Fruit fly (Drosophila melanogaster) whole organism, embryonic: Measurements from ENCODE around the gene CG5909.

Experiments
- ATbp ChIP-seq: fragments of 200-800 bp; sonication (Bioruptor generic); optimal IDR thresholded peaks from 2 replicates; lab custom pipeline; 2017; ENCODE audit warnings: missing biosample characterization, mild to moderate bottlenecking, missing genetic modification characterization, missing genetic modification reagents
- Bgb ChIP-seq: fragments of 200-800 bp; sonication (Bioruptor generic); IDR thresholded peaks from 2 replicates; pipeline ENCODE4 v1.3.6; 2022; ENCODE audit warnings: missing biosample characterization, missing genetic modification characterization; ENCODE audit not compliant: partially characterized antibody
- CG10321 ChIP-seq: fragments of 200-800 bp; sonication (Bioruptor generic); IDR thresholded peaks from 2 replicates; pipeline ENCODE4 v1.3.6; 2022; ENCODE audit warnings: missing biosample characterization, missing genetic modification characterization
- CG12071 ChIP-seq: fragments of 200-800 bp; sonication (Bioruptor generic); optimal IDR thresholded peaks from 3 replicates; lab custom pipeline; 2018; ENCODE audit warnings: missing biosample characterization, mild to moderate bottlenecking, missing genetic modification characterization
- CG12659 ChIP-seq: fragments of 200-800 bp; sonication (Bioruptor generic); optimal IDR thresholded peaks from 3 replicates; lab custom pipeline; 2017; ENCODE audit warnings: mild to moderate bottlenecking, missing biosample characterization, missing genetic modification reagents, missing genetic modification characterization
- CG12769 ChIP-seq: fragments of 200-800 bp; sonication (Bioruptor generic); optimal IDR thresholded peaks from 2 replicates; lab custom pipeline; 2019; ENCODE audit warnings: missing biosample characterization, mild to moderate bottlenecking, missing genetic modification characterization, moderate library complexity
- CG14014 ChIP-seq: fragments of 200-800 bp; sonication (Bioruptor generic); IDR thresholded peaks from 2 replicates; pipeline ENCODE4 v1.3.6; 2022; ENCODE audit warnings: missing biosample characterization, missing genetic modification characterization
- CG15514 ChIP-seq: fragments of 200-800 bp; sonication (Bioruptor generic); optimal IDR thresholded peaks from 3 replicates; lab custom pipeline; 2017; ENCODE audit warnings: missing biosample characterization, missing genetic modification characterization, mild to moderate bottlenecking, moderate library complexity, missing genetic modification reagents
- CG18619 ChIP-seq: fragments of 200-800 bp; sonication (Bioruptor generic); optimal IDR thresholded peaks from 3 replicates; lab custom pipeline; 2017; ENCODE audit warnings: missing biosample characterization, mild to moderate bottlenecking, missing genetic modification characterization
- CG3407 ChIP-seq: fragments of 200-800 bp; sonication (Bioruptor generic); optimal IDR thresholded peaks from 2 replicates; lab custom pipeline; 2018; ENCODE audit warnings: missing biosample characterization, mild to moderate bottlenecking, missing genetic modification characterization
- CG34224 ChIP-seq: fragments of 200-800 bp; sonication (Bioruptor generic); IDR thresholded peaks from 3 replicates; pipeline ENCODE4 v1.3.6; 2022; ENCODE audit warnings: missing biosample characterization, missing genetic modification characterization; ENCODE audit not compliant: partially characterized antibody
- CG3995 ChIP-seq: fragments of 200-800 bp; sonication (Bioruptor generic); optimal IDR thresholded peaks from 3 replicates; lab custom pipeline; 2016; ENCODE audit warnings: missing biosample characterization, missing genetic modification characterization
- CG4617 ChIP-seq: fragments of 200-800 bp; sonication (Bioruptor generic); optimal IDR thresholded peaks from 3 replicates; lab custom pipeline; 2016; ENCODE audit warnings: missing biosample characterization, missing genetic modification characterization, borderline replicate concordance
- CG5953 ChIP-seq: fragments of 200-800 bp; sonication (Bioruptor generic); IDR thresholded peaks from 2 replicates; pipeline ENCODE4 v1.3.6; 2022; ENCODE audit warnings: missing biosample characterization, missing genetic modification characterization
- D ChIP-seq, 2 experiments: fragments of 200-800 bp in 1 of 2; fragments of >200 bp in 1 of 2; sonication (Bioruptor generic) in 1 of 2; optimal IDR thresholded peaks; 2 replicates in 1 of 2; 3 replicates in 1 of 2; lab custom pipeline; 2017; ENCODE audit warnings: mild to moderate bottlenecking in 1 of 2, missing biosample characterization in 1 of 2, missing genetic modification characterization in 1 of 2, missing genetic modification reagents in 1 of 2
- Dad ChIP-seq: fragments of 200-800 bp; sonication (Bioruptor generic); optimal IDR thresholded peaks from 3 replicates; lab custom pipeline; 2016; ENCODE audit warnings: missing biosample characterization, missing genetic modification characterization
- Dbx ChIP-seq: fragments of 200-800 bp; sonication (Bioruptor generic); IDR thresholded peaks from 3 replicates; pipeline ENCODE4 v1.3.6; 2022; ENCODE audit warnings: missing biosample characterization, missing genetic modification characterization
- Deaf1 ChIP-seq: fragments of 200-800 bp; optimal IDR thresholded peaks from 3 replicates; lab custom pipeline; 2019; ENCODE audit warnings: missing biosample characterization, mild to moderate bottlenecking, missing genetic modification characterization, moderate library complexity
- Doc3 ChIP-seq: fragments of 200-800 bp; sonication (Bioruptor generic); IDR thresholded peaks from 3 replicates; pipeline ENCODE4 v1.3.6; 2022; ENCODE audit warnings: missing biosample characterization, missing genetic modification characterization; ENCODE audit not compliant: partially characterized antibody
- Dp ChIP-seq: fragments of 200-800 bp; sonication (Bioruptor generic); optimal IDR thresholded peaks from 2 replicates; lab custom pipeline; 2018; ENCODE audit warnings: missing biosample characterization, mild to moderate bottlenecking, missing genetic modification characterization, moderate library complexity
- Drgx ChIP-seq: fragments of 200-800 bp; sonication (Bioruptor generic); IDR thresholded peaks from 2 replicates; pipeline ENCODE4 v1.3.6; 2022; ENCODE audit warnings: missing biosample characterization, missing genetic modification characterization
- E2f1 ChIP-seq: fragments of 200-800 bp; sonication (Bioruptor generic); IDR thresholded peaks from 2 replicates; pipeline ENCODE4 v1.3.6; 2022; ENCODE audit warnings: missing biosample characterization, missing genetic modification characterization
- HHEX ChIP-seq: fragments of 200-800 bp; sonication (Bioruptor generic); optimal IDR thresholded peaks from 3 replicates; lab custom pipeline; 2017; ENCODE audit warnings: missing biosample characterization, mild to moderate bottlenecking, missing genetic modification characterization, missing genetic modification reagents
- Hmx ChIP-seq: fragments of 200-800 bp; sonication (Bioruptor generic); optimal IDR thresholded peaks from 2 replicates; lab custom pipeline; 2016; ENCODE audit warnings: missing biosample characterization, missing genetic modification characterization
- Myb ChIP-seq: fragments of 200-800 bp; sonication (Bioruptor generic); optimal IDR thresholded peaks from 2 replicates; lab custom pipeline; 2016; ENCODE audit warnings: missing biosample characterization, missing genetic modification characterization
- NFAT ChIP-seq: fragments of 200-800 bp; sonication (Bioruptor generic); IDR thresholded peaks from 2 replicates; pipeline ENCODE4 v1.3.6; 2022; ENCODE audit warnings: missing biosample characterization, missing genetic modification characterization
- Ravus ChIP-seq: fragments of 200-800 bp; sonication (Bioruptor generic); IDR thresholded peaks from 2 replicates; pipeline ENCODE4 v1.3.6; 2022; ENCODE audit warnings: missing biosample characterization, missing genetic modification characterization
- Scr ChIP-seq: fragments of 200-800 bp; sonication (Bioruptor generic); IDR thresholded peaks from 2 replicates; pipeline ENCODE4 v1.3.6; 2022; ENCODE audit warnings: missing biosample characterization, missing genetic modification characterization; ENCODE audit not compliant: partially characterized antibody
- Sin3A ChIP-seq: fragments of >200 bp; optimal IDR thresholded peaks from 2 replicates; lab custom pipeline; 2018
- Sry-β ChIP-seq: fragments of 200-800 bp; sonication (Bioruptor generic); optimal IDR thresholded peaks from 2 replicates; lab custom pipeline; 2018; ENCODE audit warnings: missing biosample characterization, mild to moderate bottlenecking, missing genetic modification characterization, moderate library complexity
- ash1 ChIP-seq: fragments of 200-800 bp; sonication (Bioruptor generic); optimal IDR thresholded peaks from 2 replicates; lab custom pipeline; 2018; ENCODE audit warnings: missing biosample characterization, mild to moderate bottlenecking, missing genetic modification characterization
- bab2 ChIP-seq: fragments of 200-800 bp; sonication (Bioruptor generic); optimal IDR thresholded peaks from 2 replicates; lab custom pipeline; 2016; ENCODE audit warnings: missing biosample characterization, missing genetic modification characterization
- bowl ChIP-seq: fragments of 200-800 bp; sonication (Bioruptor generic); IDR thresholded peaks from 2 replicates; pipeline ENCODE4 v1.3.6; 2022; ENCODE audit warnings: missing biosample characterization, missing genetic modification characterization
- btn ChIP-seq: fragments of 200-800 bp; sonication (Bioruptor generic); optimal IDR thresholded peaks from 2 replicates; lab custom pipeline; 2016; ENCODE audit warnings: missing biosample characterization, missing genetic modification characterization
- chinmo ChIP-seq: fragments of 200-800 bp; sonication (Bioruptor generic); IDR thresholded peaks from 4 replicates; pipeline ENCODE4 v1.3.6; 2022; ENCODE audit warnings: missing biosample characterization, missing genetic modification characterization; ENCODE audit not compliant: partially characterized antibody
- ci ChIP-seq: fragments of 200-800 bp; sonication (Bioruptor generic); IDR thresholded peaks from 3 replicates; pipeline ENCODE4 v1.3.6; 2022; ENCODE audit warnings: missing biosample characterization, missing genetic modification characterization
- emc ChIP-seq: fragments of 200-800 bp; sonication (Bioruptor generic); optimal IDR thresholded peaks from 2 replicates; lab custom pipeline; 2016; ENCODE audit warnings: missing biosample characterization, missing genetic modification characterization
- ftz-f1 ChIP-seq: fragments of 200-800 bp; sonication (Bioruptor generic); optimal IDR thresholded peaks from 2 replicates; lab custom pipeline; 2016; ENCODE audit warnings: missing biosample characterization, missing genetic modification characterization
- mld ChIP-seq: fragments of 200-800 bp; sonication (Bioruptor generic); IDR thresholded peaks from 3 replicates; pipeline ENCODE4 v1.3.6; 2022; ENCODE audit warnings: missing biosample characterization, missing genetic modification characterization; ENCODE audit not compliant: partially characterized antibody
- pita ChIP-seq: fragments of 200-800 bp; sonication (Bioruptor generic); optimal IDR thresholded peaks from 2 replicates; lab custom pipeline; 2017; ENCODE audit warnings: missing biosample characterization, mild to moderate bottlenecking, missing genetic modification characterization
- salm ChIP-seq: fragments of 200-800 bp; sonication (Bioruptor generic); optimal IDR thresholded peaks from 2 replicates; lab custom pipeline; 2018; ENCODE audit warnings: missing biosample characterization, mild to moderate bottlenecking, missing genetic modification characterization
- slbo ChIP-seq: fragments of 200-800 bp; sonication (Bioruptor generic); IDR thresholded peaks from 2 replicates; pipeline ENCODE4 v1.3.6; 2022; ENCODE audit warnings: missing biosample characterization, missing genetic modification characterization
- unc-4 ChIP-seq: fragments of 200-800 bp; sonication (Bioruptor generic); IDR thresholded peaks from 2 replicates; pipeline ENCODE4 v1.3.6; 2022; ENCODE audit warnings: missing biosample characterization, missing genetic modification characterization; ENCODE audit not compliant: partially characterized antibody

Gene CG5909

DNA sequence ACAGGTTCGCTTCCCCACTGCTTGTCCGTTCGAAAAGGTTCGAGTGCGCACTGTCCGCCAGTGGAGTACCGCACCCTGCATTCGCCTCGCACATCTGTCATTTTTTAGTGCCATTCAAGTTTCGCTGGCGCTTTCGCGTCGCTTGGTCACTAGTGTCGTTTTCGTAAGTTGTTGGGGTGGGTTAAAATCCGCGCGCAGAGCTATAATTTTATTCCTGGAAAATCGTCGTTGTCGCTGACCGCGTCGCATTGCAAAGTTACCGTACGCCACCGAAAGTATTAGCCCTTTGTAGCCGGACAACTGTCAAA, 9.5 kb upstream of the CG5909 start, which contains the start of gene Men-b (continued):
- 0 out of 2 replicates have a peak, but pooled peaks have one; percentile 13 for TF ChIP-seq CG14014 (GFP tag; lab: Robert Waterston, UW)
- TF ChIP-seq ci (GFP tag; lab: Robert Waterston, UW): peak; percentile 67; the same call in 2 of the 3 replicates
- no peak for TF ChIP-seq CG4617 (GFP tag; lab: Kevin White, UChicago)
- peak; percentile 97 for TF ChIP-seq pita (GFP tag; lab: Kevin White, UChicago)
- peak; percentile 17; the same call in 1 of the 2 replicates for TF ChIP-seq E2f1
- TF ChIP-seq NFAT (GFP tag; lab: Robert Waterston, UW): peak; percentile 49
- no peak for TF ChIP-seq HHEX (GFP tag; lab: Kevin White, UChicago)
- TF ChIP-seq ATbp (GFP tag; lab: Kevin White, UChicago): no peak
- peak; percentile 20 for TF ChIP-seq Dad (GFP tag; lab: Kevin White, UChicago)
- TF ChIP-seq CG34224 (GFP tag; lab: Robert Waterston, UW): no peak
- peak; percentile 46; the same call in 1 of the 2 replicates for TF ChIP-seq Bgb (GFP tag; lab: Robert Waterston, UW)
- no peak for TF ChIP-seq CG5953 (GFP tag; lab: Robert Waterston, UW)
- peak; percentile 67 for TF ChIP-seq CG12659 (GFP tag; lab: Kevin White, UChicago)
- no peak for TF ChIP-seq Sry-β (GFP tag; lab: Kevin White, UChicago)
- no peak for TF ChIP-seq ftz-f1 (GFP tag; lab: Kevin White, UChicago)
- TF ChIP-seq mld (GFP tag; lab: Robert Waterston, UW): peak; percentile 42; the same call in 1 of the 3 replicates
- no peak for TF ChIP-seq Hmx (GFP tag; lab: Kevin White, UChicago)
- TF ChIP-seq CG3995 (GFP tag; lab: Kevin White, UChicago): peak; percentile 40
- peak; percentile 20 for TF ChIP-seq Myb (GFP tag; lab: Kevin White, UChicago)
- TF ChIP-seq D (optimal IDR thresholded peaks at IDR 0.05; lab: Kevin White, UChicago): no peak
- TF ChIP-seq D (GFP tag; optimal IDR thresholded peaks at IDR 0.05; lab: Kevin White, UChicago): no peak
- peak; percentile 15; the same call in 1 of the 4 replicates for TF ChIP-seq chinmo (GFP tag; lab: Robert Waterston, UW)
- TF ChIP-seq salm (tag; lab: Kevin White, UChicago): no peak
- no peak for TF ChIP-seq Drgx (GFP tag; lab: Robert Waterston, UW)
- peak; percentile 80 for TF ChIP-seq Dp (GFP tag; lab: Kevin White, UChicago)
- no peak for TF ChIP-seq emc (GFP tag; lab: Kevin White, UChicago)
- TF ChIP-seq Dbx (GFP tag; lab: Robert Waterston, UW): peak; percentile 70
- TF ChIP-seq unc-4 (GFP tag; lab: Robert Waterston, UW): peak; percentile 14; the same call in 1 of the 2 replicates
- peak; percentile 37; the same call in 1 of the 2 replicates for TF ChIP-seq slbo
- TF ChIP-seq Doc3 (GFP tag; lab: Robert Waterston, UW): no peak
- TF ChIP-seq Deaf1 (tag; lab: Kevin White, UChicago): no peak
- no peak for TF ChIP-seq Ravus (GFP tag; lab: Robert Waterston, UW)
- no peak for TF ChIP-seq Scr
- TF ChIP-seq CG18619 (GFP tag; lab: Kevin White, UChicago): no peak
- no peak for TF ChIP-seq btn (GFP tag; lab: Kevin White, UChicago)
- TF ChIP-seq CG15514 (GFP tag; lab: Kevin White, UChicago): peak; percentile 76
- TF ChIP-seq CG12071 (GFP tag; lab: Kevin White, UChicago): no peak
- no peak for TF ChIP-seq bowl
- TF ChIP-seq CG12769 (tag; lab: Kevin White, UChicago): peak; percentile 9
- TF ChIP-seq CG3407 (GFP tag; lab: Kevin White, UChicago): no peak
- TF ChIP-seq Sin3A (lab: Kevin White, UChicago): peak; percentile 15
- TF ChIP-seq bab2: no peak
- no peak for TF ChIP-seq ash1 (GFP tag; lab: Kevin White, UChicago)
- TF ChIP-seq CG10321 (GFP tag; lab: Robert Waterston, UW): 0 out of 2 replicates have a peak, but pooled peaks have one; percentile 15
